Worm (Caenorhabditis elegans): ENCODE data around the gene cyp-35D1.

Gene cyp-35D1

ce11 chrV:16041925-16042742 lies 26.9 kb upstream of the cyp-35D1 start, which contains the start of the genes his-2 and his-1:
TSS of gene his-2 (minus strand) at chrV:16042283.
TSS of gene his-1 (plus strand) at chrV:16042520.
- TF ChIP-seq pes-1 (GFP tag; IDR thresholded peaks at IDR 0.05) (peak; percentile 73), flt-1 (GFP tag; IDR thresholded peaks at IDR 0.05) (peak; percentile 43), sea-1 (GFP tag; conservative IDR thresholded peaks at IDR 0.05) (peak; percentile 47; the same call in 1 of the 2 replicates), aly-1 (tag; optimal IDR thresholded peaks at IDR 0.05) (peak; percentile 61), tbx-11 (GFP tag; IDR thresholded peaks at IDR 0.05) (peak; percentile 49; the same call in 1 of the 2 replicates), ama-1 (optimal IDR thresholded peaks at IDR 0.05) (peak; percentile 95)

- TF ChIP-seq ama-1 (optimal IDR thresholded peaks at IDR 0.05) = peak; percentile 83
- TF ChIP-seq ets-7 (tag; optimal IDR thresholded peaks at IDR 0.05) = no peak
- TF ChIP-seq aly-1 (tag; optimal IDR thresholded peaks at IDR 0.05) = peak; percentile 81
- no peak for TF ChIP-seq ceh-13 (GFP tag; optimal IDR thresholded peaks at IDR 0.05)
- TF ChIP-seq tbx-11 (GFP tag; IDR thresholded peaks at IDR 0.05) = 0 out of 2 replicates have a peak, but pooled peaks have one; percentile 1
- peak; percentile 3 for TF ChIP-seq ceh-36 (tag; optimal IDR thresholded peaks at IDR 0.05)
- TF ChIP-seq tbx-37 (GFP tag; conservative IDR thresholded peaks at IDR 0.05) = no peak
- no peak for TF ChIP-seq tra-4 (tag; optimal IDR thresholded peaks at IDR 0.05)
- peak; percentile 32 for TF ChIP-seq B0310.2 (tag; optimal IDR thresholded peaks at IDR 0.05)
- TF ChIP-seq F13C5.2 (tag; optimal IDR thresholded peaks at IDR 0.05) = no peak
- no peak for TF ChIP-seq hnd-1 (tag; optimal IDR thresholded peaks at IDR 0.05)
- no peak for TF ChIP-seq sea-1 (GFP tag; conservative IDR thresholded peaks at IDR 0.05)
- no peak for TF ChIP-seq pes-1 (GFP tag; IDR thresholded peaks at IDR 0.05)
- TF ChIP-seq scrt-1 (GFP tag; IDR thresholded peaks at IDR 0.05) = no peak
- TF ChIP-seq hmbx-1 (tag; optimal IDR thresholded peaks at IDR 0.05) = no peak
These were observed 26.4 kb upstream of the cyp-35D1 start for ce11 chrV:16042743-16043014.

- no peak for TF ChIP-seq sea-1 (GFP tag; conservative IDR thresholded peaks at IDR 0.05)
- no peak for TF ChIP-seq hnd-1 (tag; optimal IDR thresholded peaks at IDR 0.05)
- TF ChIP-seq F13C5.2 (tag; optimal IDR thresholded peaks at IDR 0.05) = no peak
- no peak for TF ChIP-seq tra-4 (tag; optimal IDR thresholded peaks at IDR 0.05)
- TF ChIP-seq pes-1 (GFP tag; IDR thresholded peaks at IDR 0.05) = no peak
- no peak for TF ChIP-seq hmbx-1 (tag; optimal IDR thresholded peaks at IDR 0.05)
- no peak for TF ChIP-seq ets-7 (tag; optimal IDR thresholded peaks at IDR 0.05)
- TF ChIP-seq aly-1 (tag; optimal IDR thresholded peaks at IDR 0.05) = no peak
- TF ChIP-seq tbx-37 (GFP tag; conservative IDR thresholded peaks at IDR 0.05) = no peak
- TF ChIP-seq ceh-36 (tag; optimal IDR thresholded peaks at IDR 0.05) = no peak
- TF ChIP-seq B0310.2 (tag; optimal IDR thresholded peaks at IDR 0.05) = no peak
These were observed 25.4 kb upstream of the cyp-35D1 start for ce11 chrV:16043686-16044085.

DNA sequence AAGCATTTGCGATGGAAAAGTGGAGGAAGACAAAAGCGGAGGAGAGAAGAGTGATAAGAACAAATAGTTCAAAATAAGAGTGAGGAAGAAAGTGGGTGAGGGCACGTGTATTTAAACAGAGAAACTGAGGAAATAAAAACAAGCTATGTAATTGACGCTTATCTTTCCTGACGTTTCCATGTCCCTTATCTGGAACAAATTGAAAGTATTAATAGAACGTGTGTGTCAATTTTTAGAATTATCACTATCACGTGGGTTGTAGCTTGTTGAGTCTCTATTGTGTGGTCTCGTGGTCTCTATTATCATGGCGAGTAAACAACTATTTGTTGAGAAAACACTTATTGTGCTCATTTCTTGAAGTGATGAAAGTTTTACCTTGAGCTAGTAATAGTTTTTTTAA lies 23.2 kb upstream of the cyp-35D1 start, which contains the start of gene T10C6.15:
T10C6.15 (minus strand) TSS at position 104 of the 400 bp plus-strand sequence.
- TF ChIP-seq hmg-4 (GFP tag; optimal IDR thresholded peaks at IDR 0.05) (no peak), tra-4 (tag; optimal IDR thresholded peaks at IDR 0.05) (no peak), B0310.2 (tag; optimal IDR thresholded peaks at IDR 0.05) (no peak), ama-1 (optimal IDR thresholded peaks at IDR 0.05) (no peak), sea-1 (GFP tag; conservative IDR thresholded peaks at IDR 0.05) (no peak), hnd-1 (tag; optimal IDR thresholded peaks at IDR 0.05) (no peak), ceh-13 (GFP tag; optimal IDR thresholded peaks at IDR 0.05) (no peak), tbx-11 (GFP tag; IDR thresholded peaks at IDR 0.05) (no peak), F13C5.2 (tag; optimal IDR thresholded peaks at IDR 0.05) (no peak), hmbx-1 (tag; optimal IDR thresholded peaks at IDR 0.05) (no peak), pes-1 (GFP tag; IDR thresholded peaks at IDR 0.05) (no peak), tbx-37 (GFP tag; conservative IDR thresholded peaks at IDR 0.05) (no peak), aly-1 (tag; optimal IDR thresholded peaks at IDR 0.05) (no peak), ets-7 (tag; optimal IDR thresholded peaks at IDR 0.05) (no peak), scrt-1 (GFP tag; IDR thresholded peaks at IDR 0.05) (no peak), ceh-36 (tag; optimal IDR thresholded peaks at IDR 0.05) (no peak), flt-1 (GFP tag; IDR thresholded peaks at IDR 0.05) (no peak)

ce11 chrV:16046573-16046972 lies 22.5 kb upstream of the cyp-35D1 start, which contains the start of gene ZK285.2:
TSS of gene ZK285.2 (plus strand) at chrV:16046873.
- no peak for TF ChIP-seq pes-1 (GFP tag; IDR thresholded peaks at IDR 0.05)
- no peak for TF ChIP-seq aly-1 (tag; optimal IDR thresholded peaks at IDR 0.05)
- no peak for TF ChIP-seq tbx-37 (GFP tag; conservative IDR thresholded peaks at IDR 0.05)
- TF ChIP-seq ets-7 (tag; optimal IDR thresholded peaks at IDR 0.05) = no peak
- no peak for TF ChIP-seq ceh-13 (GFP tag; optimal IDR thresholded peaks at IDR 0.05)
- TF ChIP-seq ama-1 (optimal IDR thresholded peaks at IDR 0.05) = no peak
- no peak for TF ChIP-seq B0310.2 (tag; optimal IDR thresholded peaks at IDR 0.05)
- TF ChIP-seq F13C5.2 (tag; optimal IDR thresholded peaks at IDR 0.05) = no peak
- no peak for TF ChIP-seq scrt-1 (GFP tag; IDR thresholded peaks at IDR 0.05)
- no peak for TF ChIP-seq tbx-11 (GFP tag; IDR thresholded peaks at IDR 0.05)
- TF ChIP-seq ceh-36 (tag; optimal IDR thresholded peaks at IDR 0.05) = no peak
- no peak for TF ChIP-seq flt-1 (GFP tag; IDR thresholded peaks at IDR 0.05)
- no peak for TF ChIP-seq hmg-4 (GFP tag; optimal IDR thresholded peaks at IDR 0.05)
- no peak for TF ChIP-seq sea-1 (GFP tag; conservative IDR thresholded peaks at IDR 0.05)

DNA sequence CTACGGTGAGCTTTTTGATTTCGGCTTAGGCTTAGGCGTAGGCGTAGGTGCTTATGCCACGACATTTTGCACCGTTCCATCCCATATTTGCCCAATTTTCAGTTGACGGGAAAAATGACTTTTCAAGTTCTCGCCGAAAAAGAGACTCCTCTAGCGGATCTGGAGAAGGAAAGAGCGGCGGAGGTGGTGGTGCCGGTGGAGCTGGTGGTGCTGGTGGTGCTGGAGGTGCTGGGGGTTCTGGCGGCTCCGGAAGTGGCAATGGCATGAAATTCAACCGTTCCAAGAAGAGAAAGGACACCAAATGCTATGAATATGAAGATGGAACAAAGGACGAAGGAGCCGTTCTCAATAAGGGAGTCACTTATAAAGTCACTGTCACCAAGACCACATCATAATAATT lies 22.0 kb upstream of the cyp-35D1 start:
- TF ChIP-seq ama-1 (optimal IDR thresholded peaks at IDR 0.05) (no peak), tbx-11 (GFP tag; IDR thresholded peaks at IDR 0.05) (0 out of 2 replicates have a peak, but pooled peaks have one; percentile 7)

DNA sequence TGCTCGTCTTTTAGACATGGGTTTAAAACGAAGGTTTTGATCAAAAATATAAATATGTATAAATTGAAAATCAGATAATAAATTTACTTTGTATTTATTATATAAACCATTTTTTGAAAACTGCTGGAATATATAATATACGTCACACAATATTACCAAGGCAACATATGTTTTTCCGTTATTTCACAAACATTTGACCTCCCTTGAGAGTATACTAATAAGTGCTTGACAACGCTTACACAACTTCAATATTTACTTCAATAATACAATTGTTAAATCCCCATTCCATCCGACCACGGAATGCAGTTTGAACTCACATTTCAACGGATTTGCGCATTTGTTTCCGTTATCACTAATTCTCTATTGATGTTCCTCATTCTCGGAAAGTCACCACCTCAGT lies 21.5 kb upstream of the cyp-35D1 start, which contains the start of gene str-198:
str-198 (plus strand) TSS at position 301 of the 400 bp plus-strand sequence.
- TF ChIP-seq hmbx-1 (tag; optimal IDR thresholded peaks at IDR 0.05) (no peak), tbx-11 (GFP tag; IDR thresholded peaks at IDR 0.05) (no peak), aly-1 (tag; optimal IDR thresholded peaks at IDR 0.05) (no peak), hnd-1 (tag; optimal IDR thresholded peaks at IDR 0.05) (no peak), flt-1 (GFP tag; IDR thresholded peaks at IDR 0.05) (no peak), F13C5.2 (tag; optimal IDR thresholded peaks at IDR 0.05) (no peak), sea-1 (GFP tag; conservative IDR thresholded peaks at IDR 0.05) (no peak), tra-4 (tag; optimal IDR thresholded peaks at IDR 0.05) (no peak), ama-1 (optimal IDR thresholded peaks at IDR 0.05) (no peak), ceh-36 (tag; optimal IDR thresholded peaks at IDR 0.05) (no peak), scrt-1 (GFP tag; IDR thresholded peaks at IDR 0.05) (no peak)
